Fruit fly (Drosophila melanogaster) whole organism, embryonic: Measurements from ENCODE around the gene Unc-115b.
A peak's percentile ranks its signal among the peaks of the same experiment; 100 is the strongest.

Source experiments
- CG10321 ChIP-seq: fragments of 200-800 bp; sonication (Bioruptor generic); IDR thresholded peaks from 2 replicates; pipeline ENCODE4 v1.3.6; 2022; ENCODE audit warnings: missing biosample characterization, missing genetic modification characterization
- CG11085 ChIP-seq: fragments of 200-800 bp; sonication (Bioruptor generic); IDR thresholded peaks from 2 replicates; pipeline ENCODE4 v1.3.6; 2022; ENCODE audit warnings: missing biosample characterization, missing genetic modification characterization
- CG14860 ChIP-seq: fragments of 200-800 bp; sonication (Bioruptor generic); IDR thresholded peaks from 3 replicates; pipeline ENCODE4 v1.3.6; 2022; ENCODE audit warnings: missing biosample characterization, missing genetic modification characterization; ENCODE audit not compliant: partially characterized antibody
- CG16863 ChIP-seq: fragments of 200-800 bp; sonication (Bioruptor generic); optimal IDR thresholded peaks from 3 replicates; lab custom pipeline; 2016; ENCODE audit warnings: missing biosample characterization, missing genetic modification characterization
- Dref ChIP-seq: fragments of 200-800 bp; sonication (Bioruptor generic); IDR thresholded peaks from 2 replicates; pipeline ENCODE4 v1.3.6; 2022; ENCODE audit warnings: missing biosample characterization, missing genetic modification characterization
- Eip74EF ChIP-seq, 2 experiments: fragments of 200-800 bp in 1 of 2; fragments of >200 bp in 1 of 2; sonication (Bioruptor generic) in 1 of 2; optimal IDR thresholded peaks; 2 replicates each; lab custom pipeline; 2017 to 2019; ENCODE audit warnings: missing biosample characterization in 2 of 2, missing genetic modification characterization in 2 of 2, mild to moderate bottlenecking in 1 of 2, moderate library complexity in 1 of 2
- cad ChIP-seq: fragments of >200 bp; optimal IDR thresholded peaks from 2 replicates; lab custom pipeline; 2017; ENCODE audit warnings: missing biosample characterization, missing genetic modification characterization
- fd96Cb ChIP-seq: fragments of 200-800 bp; sonication (Bioruptor generic); optimal IDR thresholded peaks from 2 replicates; lab custom pipeline; 2018; ENCODE audit warnings: missing biosample characterization, mild to moderate bottlenecking, missing genetic modification characterization, moderate library complexity
- h ChIP-seq: fragments of >200 bp; optimal IDR thresholded peaks from 2 replicates; lab custom pipeline; 2017
- pan ChIP-seq, 4 experiments: fragments of >200 bp in 3 of 4; fragments of 200-800 bp in 1 of 4; sonication (Bioruptor generic) in 1 of 4; optimal IDR thresholded peaks in 3 of 4; IDR thresholded peaks in 1 of 4; 2 replicates each; pipeline versions ENCODE4 v1.3.6 to Lab custom; 2017 to 2022; ENCODE audit warnings: missing biosample characterization in 2 of 4, missing genetic modification characterization in 2 of 4, mixed read lengths in 1 of 4
- pros ChIP-seq: fragments of 200-800 bp; sonication (Bioruptor generic); optimal IDR thresholded peaks from 3 replicates; lab custom pipeline; 2019; ENCODE audit warnings: missing biosample characterization, mild to moderate bottlenecking, missing genetic modification characterization, moderate library complexity

dm6 chr3R:9702567-9702966 is 10.0 kb upstream of the Unc-115b start:
- TF ChIP-seq pan (optimal IDR thresholded peaks at IDR 0.05; lab: Kevin White, UChicago) (no peak), pan (GFP tag; optimal IDR thresholded peaks at IDR 0.05 in 1 of 2, IDR thresholded peaks at IDR 0.05 in 1 of 2) (no peak), Dref (GFP tag; lab: Robert Waterston, UW) (no peak), CG11085 (GFP tag; lab: Robert Waterston, UW) (no peak), CG16863 (GFP tag; lab: Kevin White, UChicago) (peak; percentile 86), CG14860 (no peak), fd96Cb (tag; lab: Kevin White, UChicago) (peak; percentile 90), cad (no peak), pros (GFP tag; lab: Kevin White, UChicago) (no peak), CG10321 (GFP tag; lab: Robert Waterston, UW) (no peak), Eip74EF (GFP tag; optimal IDR thresholded peaks at IDR 0.05; lab: Kevin White, UChicago) (peak in 1 of 2 experiments; percentile 94), h (lab: Kevin White, UChicago) (no peak)
